Worm (Caenorhabditis elegans) whole organism, L4 larva: ENCODE measurements around the gene dohh-1.

Experiments
- D1046.2 ChIP-seq: fragments of 200-800 bp; sonication (Bioruptor generic); IDR thresholded peaks from 2 replicates; pipeline ENCODE4 v1.3.6; 2022; ENCODE audit warnings: missing genetic modification characterization, missing compliant biosample characterization
- F37D6.2 ChIP-seq: sonication (generic microtip); optimal IDR thresholded peaks from 2 replicates; lab custom pipeline; 2016; ENCODE audit warnings: mild to moderate bottlenecking, missing genetic modification characterization, missing compliant biosample characterization
- F44E2.7 ChIP-seq: fragments of 200-800 bp; sonication (Bioruptor generic); IDR thresholded peaks from 2 replicates; pipeline ENCODE4 v2.1.2; 2022; ENCODE audit warnings: missing genetic modification characterization, missing compliant biosample characterization
- F49E8.2 ChIP-seq: sonication (generic microtip); optimal IDR thresholded peaks from 2 replicates; lab custom pipeline; 2016; ENCODE audit warnings: missing compliant biosample characterization, mild to moderate bottlenecking, missing genetic modification characterization, borderline replicate concordance
- T20F7.1 ChIP-seq: fragments of 200-800 bp; sonication (Bioruptor generic); optimal IDR thresholded peaks from 2 replicates; lab custom pipeline; 2018; ENCODE audit warnings: mild to moderate bottlenecking, missing genetic modification characterization, missing compliant biosample characterization
- aha-1 ChIP-seq: fragments of 150-350 bp; peaks from one replicate; lab custom pipeline; 2014; ENCODE audit warnings: missing biosample characterization, missing genetic modification characterization
- arid-1 ChIP-seq: fragments of 200-800 bp; sonication (Bioruptor generic); conservative IDR thresholded peaks from 2 replicates; pipeline ENCODE4 v1.3.6; 2022; ENCODE audit warnings: missing genetic modification reagents, missing genetic modification characterization, missing compliant biosample characterization
- ceh-62 ChIP-seq: sonication (generic microtip); optimal IDR thresholded peaks from 2 replicates; lab custom pipeline; 2017; ENCODE audit warnings: missing biosample characterization, missing genetic modification characterization
- daf-12 ChIP-seq: fragments of 150-350 bp; optimal IDR thresholded peaks from 2 replicates; lab custom pipeline; 2014; ENCODE audit warnings: missing biosample characterization, missing genetic modification reagents, missing genetic modification characterization
- daf-19 ChIP-seq: fragments of 200-800 bp; sonication (Bioruptor generic); conservative IDR thresholded peaks from 2 replicates; pipeline ENCODE4 v1.3.6; 2022; ENCODE audit warnings: missing genetic modification characterization, missing compliant biosample characterization
- daf-8 ChIP-seq: fragments of 200-800 bp; sonication (Bioruptor generic); IDR thresholded peaks from 2 replicates; pipeline ENCODE4 v1.3.6; 2022; ENCODE audit warnings: missing genetic modification characterization, missing compliant biosample characterization
- dpl-1 ChIP-seq: fragments of 150-350 bp; optimal IDR thresholded peaks from 2 replicates; lab custom pipeline; 2014; ENCODE audit warnings: missing biosample characterization, missing genetic modification reagents, missing genetic modification characterization
- egl-43 ChIP-seq: fragments of 200-800 bp; sonication (Bioruptor generic); IDR thresholded peaks from 2 replicates; pipeline ENCODE4 v1.3.6; 2022; ENCODE audit warnings: missing genetic modification reagents, missing genetic modification characterization, missing compliant biosample characterization
- fos-1 ChIP-seq: fragments of 150-350 bp; optimal IDR thresholded peaks from 2 replicates; lab custom pipeline; 2014; ENCODE audit warnings: missing biosample characterization, missing genetic modification characterization
- hif-1 ChIP-seq, 2 experiments: sonication (generic microtip); optimal IDR thresholded peaks; 2 replicates each; lab custom pipeline; 2016 to 2017; ENCODE audit warnings: missing compliant biosample characterization in 2 of 2, missing genetic modification characterization in 2 of 2, missing genetic modification reagents in 2 of 2, missing genotype in 2 of 2, mild to moderate bottlenecking in 1 of 2
- hmg-1.1 ChIP-seq: fragments of 200-800 bp; sonication (Bioruptor generic); IDR thresholded peaks from 2 replicates; pipeline ENCODE4 v1.3.6; 2022; ENCODE audit warnings: missing genetic modification reagents, missing genetic modification characterization, missing compliant biosample characterization
- jun-1 ChIP-seq: fragments of 150-350 bp; optimal IDR thresholded peaks from 2 replicates; lab custom pipeline; 2014; ENCODE audit warnings: missing biosample characterization, missing genetic modification reagents, missing genetic modification characterization
- lin-13 ChIP-seq: fragments of 150-350 bp; optimal IDR thresholded peaks from 2 replicates; lab custom pipeline; 2014; ENCODE audit warnings: missing biosample characterization, missing genetic modification reagents, missing genetic modification characterization
- lin-29 ChIP-seq: fragments of 200-800 bp; sonication (Bioruptor generic); IDR thresholded peaks from 2 replicates; pipeline ENCODE4 v1.3.6; 2022; ENCODE audit warnings: missing genetic modification reagents, missing genetic modification characterization, missing compliant biosample characterization
- lsy-2 ChIP-seq, 2 experiments: fragments of 150-350 bp in 1 of 2; sonication (generic microtip) in 1 of 2; optimal IDR thresholded peaks; 2 replicates each; lab custom pipeline; 2014 to 2017; ENCODE audit warnings: missing biosample characterization in 2 of 2, missing genetic modification characterization in 2 of 2
- mxl-2 ChIP-seq: fragments of 200-800 bp; sonication (Bioruptor generic); conservative IDR thresholded peaks from 2 replicates; pipeline ENCODE4 v1.3.6; 2022; ENCODE audit warnings: missing genetic modification reagents, missing genetic modification characterization, missing compliant biosample characterization
- nhr-11 ChIP-seq: fragments of 150-350 bp; optimal IDR thresholded peaks from 2 replicates; lab custom pipeline; 2014; ENCODE audit warnings: missing biosample characterization, missing genetic modification characterization
- nhr-25 ChIP-seq: sonication (generic microtip); optimal IDR thresholded peaks from 2 replicates; lab custom pipeline; 2017; ENCODE audit warnings: missing genetic modification characterization, mild to moderate bottlenecking, missing compliant biosample characterization, antibody characterized with exemption, moderate library complexity, borderline replicate concordance; ENCODE audit not compliant: insufficient read depth
- nhr-42 ChIP-seq: fragments of 200-800 bp; sonication (Bioruptor generic); IDR thresholded peaks from 2 replicates; pipeline ENCODE4 v1.3.6; 2022; ENCODE audit warnings: missing genetic modification characterization, missing compliant biosample characterization
- nhr-76 ChIP-seq: fragments of 150-350 bp; optimal IDR thresholded peaks from 2 replicates; lab custom pipeline; 2014; ENCODE audit warnings: missing biosample characterization, missing genetic modification characterization
- sdz-12 ChIP-seq: fragments of 200-800 bp; sonication (Bioruptor generic); optimal IDR thresholded peaks from 2 replicates; lab custom pipeline; 2018; ENCODE audit warnings: mild to moderate bottlenecking, missing genetic modification characterization, missing compliant biosample characterization
- set-16 ChIP-seq: fragments of 200-800 bp; sonication (Bioruptor generic); IDR thresholded peaks from 2 replicates; pipeline ENCODE4 v1.3.6; 2022; ENCODE audit warnings: missing genetic modification reagents, missing genetic modification characterization, missing compliant biosample characterization
- snpc-1.2 ChIP-seq: fragments of 200-800 bp; sonication (Bioruptor generic); IDR thresholded peaks from 2 replicates; pipeline ENCODE4 v1.3.6; 2022; ENCODE audit warnings: missing genetic modification reagents, missing genetic modification characterization, missing compliant biosample characterization
- tra-1 ChIP-seq: fragments of 200-800 bp; sonication (Bioruptor generic); IDR thresholded peaks from 2 replicates; pipeline ENCODE4 v1.3.6; 2022; ENCODE audit warnings: missing genetic modification reagents, missing genetic modification characterization, missing compliant biosample characterization
- unc-62 ChIP-seq, 3 experiments: fragments of 150-350 bp in 1 of 3; sonication (generic microtip); optimal IDR thresholded peaks in 2 of 3; peaks in 1 of 3; 1 replicate in 1 of 3; 2 replicates in 2 of 3; lab custom pipeline; 2014 to 2017; ENCODE audit warnings: missing biosample characterization in 3 of 3, missing genetic modification characterization in 3 of 3, missing genetic modification reagents in 3 of 3, missing genotype in 1 of 3

Gene dohh-1

ce11 chrII:10579655-10580054 is at the start of gene dohh-1:
Gene dohh-1 (plus strand): TSS chrII:10579955.
- TF ChIP-seq sdz-12 (GFP tag; lab: Kevin White, UChicago) (no peak), F49E8.2 (tag; lab: Kevin White, UChicago) (no peak), dpl-1 (no peak)

- TF ChIP-seq D1046.2 (GFP tag; lab: Robert Waterston, UW) (0 out of 2 replicates have a peak, but pooled peaks have one; percentile 39), hmg-1.1 (GFP tag; lab: Robert Waterston, UW) (no peak), mxl-2 (GFP tag; lab: Robert Waterston, UW) (no peak), hif-1 (tag; optimal IDR thresholded peaks at IDR 0.05; lab: Kevin White, UChicago) (no peak), nhr-42 (GFP tag; lab: Robert Waterston, UW) (0 out of 2 replicates have a peak, but pooled peaks have one; percentile 47), set-16 (GFP tag; lab: Robert Waterston, UW) (peak; percentile 56), ceh-62 (tag; lab: Kevin White, UChicago) (no peak), lin-13 (GFP tag; lab: Kevin White, UChicago) (no peak)
Observed at ce11 chrII:10530907-10531306, 48.8 kb upstream of the dohh-1 start.

ce11 chrII:10531604-10532003 is 48.2 kb upstream of the dohh-1 start:
- TF ChIP-seq egl-43 (GFP tag; lab: Robert Waterston, UW) (0 out of 2 replicates have a peak, but pooled peaks have one; percentile 30), unc-62 (GFP tag; optimal IDR thresholded peaks at IDR 0.05 in 1 of 2; lab: Kevin White, UChicago) (no peak), unc-62 (tag; optimal IDR thresholded peaks at IDR 0.05; lab: Kevin White, UChicago) (no peak), set-16 (GFP tag; lab: Robert Waterston, UW) (peak; percentile 74)

- TF ChIP-seq aha-1 (tag; lab: Kevin White, UChicago) = peak; percentile 94
- TF ChIP-seq tra-1 (GFP tag; lab: Robert Waterston, UW) = no peak
- TF ChIP-seq, all 104 proteins: peak for 1
Observed at ce11 chrII:10533985-10534384, 45.8 kb upstream of the dohh-1 start.

- no peak for TF ChIP-seq F37D6.2 (tag; lab: Kevin White, UChicago)
- TF ChIP-seq lin-29 (GFP tag; lab: Robert Waterston, UW) = no peak
- no peak for TF ChIP-seq nhr-11 (tag; lab: Kevin White, UChicago)
- TF ChIP-seq nhr-25 (tag; lab: Kevin White, UChicago) = no peak
- TF ChIP-seq daf-12 (tag; lab: Kevin White, UChicago) = no peak
- no peak for TF ChIP-seq mxl-2 (GFP tag; lab: Robert Waterston, UW)
- TF ChIP-seq daf-19 (GFP tag; lab: Robert Waterston, UW) = no peak
- TF ChIP-seq F49E8.2 (tag; lab: Kevin White, UChicago) = no peak
- no peak for TF ChIP-seq arid-1 (GFP tag; lab: Robert Waterston, UW)
- TF ChIP-seq snpc-1.2 = no peak
- no peak for TF ChIP-seq fos-1 (tag; lab: Kevin White, UChicago)
- TF ChIP-seq F44E2.7 = no peak
- no peak for TF ChIP-seq daf-8 (GFP tag; lab: Robert Waterston, UW)
- no peak for TF ChIP-seq hmg-1.1 (GFP tag; lab: Robert Waterston, UW)
- no peak for TF ChIP-seq nhr-76
- TF ChIP-seq lsy-2 (tag; optimal IDR thresholded peaks at IDR 0.05; lab: Kevin White, UChicago) = no peak
- TF ChIP-seq jun-1 (tag; lab: Kevin White, UChicago) = no peak
- no peak for TF ChIP-seq T20F7.1 (GFP tag; lab: Kevin White, UChicago)
- TF ChIP-seq set-16 (GFP tag; lab: Robert Waterston, UW) = no peak
- TF ChIP-seq, all 104 proteins: peak for 0
Observed at ce11 chrII:10537571-10537970, 42.2 kb upstream of the dohh-1 start, which contains the start of gene R166.2. Gene R166.2 (minus strand): TSS chrII:10537671.
